Worm (Caenorhabditis elegans): ENCODE measurements around the gene ttbk-6.

Gene ttbk-6

ce11 chrIII:5074398-5074797 lies at the start of gene ttbk-6:
TSS of gene ttbk-6 (plus strand) at chrIII:5074698.
- TF ChIP-seq gei-8 (GFP tag; optimal IDR thresholded peaks at IDR 0.05) (no peak), nhr-42 (GFP tag; IDR thresholded peaks at IDR 0.05) (no peak), duxl-1 (tag; optimal IDR thresholded peaks at IDR 0.05; ENCODE audit: poor library complexity) (no peak), ceh-62 (tag; optimal IDR thresholded peaks at IDR 0.05) (no peak), nhr-6 (tag; optimal IDR thresholded peaks at IDR 0.05) (no peak), hlh-11 (tag; optimal IDR thresholded peaks at IDR 0.05) (no peak), ztf-11 (tag; optimal IDR thresholded peaks at IDR 0.05) (no peak), ama-1 (optimal IDR thresholded peaks at IDR 0.05) (no peak), mxl-2 (GFP tag; conservative IDR thresholded peaks at IDR 0.05) (no peak), tag-97 (GFP tag; IDR thresholded peaks at IDR 0.05) (no peak), nhr-28 (tag; optimal IDR thresholded peaks at IDR 0.05) (no peak)

ce11 chrIII:5025136-5025629 lies 49.3 kb upstream of the ttbk-6 start:
- no peak for TF ChIP-seq dmd-8 (GFP tag; IDR thresholded peaks at IDR 0.05)
- TF ChIP-seq Y105C5A.15 (GFP tag; IDR thresholded peaks at IDR 0.05): no peak
- TF ChIP-seq mdl-1 (tag; optimal IDR thresholded peaks at IDR 0.05): no peak
- no peak for TF ChIP-seq fos-1 (tag; optimal IDR thresholded peaks at IDR 0.05)
- TF ChIP-seq jun-1 (tag; optimal IDR thresholded peaks at IDR 0.05): peak; percentile 8
- TF ChIP-seq Y48G9A.11 (GFP tag; IDR thresholded peaks at IDR 0.05): peak; percentile 17; the same call in 1 of the 2 replicates
- peak; percentile 41 for TF ChIP-seq sdz-12 (GFP tag; optimal IDR thresholded peaks at IDR 0.05)
- TF ChIP-seq attf-4 (tag; optimal IDR thresholded peaks at IDR 0.05): no peak
- no peak for TF ChIP-seq nhr-48 (tag; optimal IDR thresholded peaks at IDR 0.05)
- peak; percentile 41; the same call in 1 of the 2 replicates for TF ChIP-seq snpc-1.2 (GFP tag; IDR thresholded peaks at IDR 0.05)
- no peak for TF ChIP-seq nhr-237 (tag; optimal IDR thresholded peaks at IDR 0.05)
- TF ChIP-seq D1046.2 (GFP tag; IDR thresholded peaks at IDR 0.05): no peak
- TF ChIP-seq lsy-2 (tag; optimal IDR thresholded peaks at IDR 0.05): peak in 1 of 2 experiments; percentile 55
- 0 out of 2 replicates have a peak, but pooled peaks have one; percentile 26 for TF ChIP-seq ZK337.2 (GFP tag; IDR thresholded peaks at IDR 0.05)
- no peak for TF ChIP-seq saeg-2 (GFP tag; IDR thresholded peaks at IDR 0.05)
- TF ChIP-seq ctbp-1 (GFP tag; IDR thresholded peaks at IDR 0.05): 0 out of 2 replicates have a peak, but pooled peaks have one; percentile 8
- TF ChIP-seq mes-2 (tag; optimal IDR thresholded peaks at IDR 0.05; ENCODE audit: poor library complexity, severe bottlenecking): no peak
- no peak for TF ChIP-seq ztf-11 (tag; optimal IDR thresholded peaks at IDR 0.05)
- TF ChIP-seq mxl-3 (GFP tag; optimal IDR thresholded peaks at IDR 0.05): no peak
- TF ChIP-seq spr-3 (GFP tag; optimal IDR thresholded peaks at IDR 0.05): no peak
- no peak for TF ChIP-seq ceh-82 (tag; optimal IDR thresholded peaks at IDR 0.05)
- TF ChIP-seq hmg-1.1 (GFP tag; IDR thresholded peaks at IDR 0.05): 0 out of 2 replicates have a peak, but pooled peaks have one; percentile 30
- no peak for TF ChIP-seq ceh-32 (tag; optimal IDR thresholded peaks at IDR 0.05; ENCODE audit: poor library complexity)
- TF ChIP-seq F49E8.2 (tag; optimal IDR thresholded peaks at IDR 0.05; ENCODE audit: borderline replicate concordance): no peak
- no peak for TF ChIP-seq aly-2 (tag; optimal IDR thresholded peaks at IDR 0.05)
- TF ChIP-seq vab-7 (GFP tag; IDR thresholded peaks at IDR 0.05): no peak; the same call in 1 of the 2 replicates
- TF ChIP-seq daf-12 (tag; optimal IDR thresholded peaks at IDR 0.05): no peak
- no peak for TF ChIP-seq nhr-42 (GFP tag; IDR thresholded peaks at IDR 0.05)
- no peak for TF ChIP-seq tag-97 (GFP tag; IDR thresholded peaks at IDR 0.05)
- TF ChIP-seq ces-1 (GFP tag; optimal IDR thresholded peaks at IDR 0.05): no peak
- TF ChIP-seq pqm-1 (tag; optimal IDR thresholded peaks at IDR 0.05): no peak
- TF ChIP-seq nhr-76 (tag; optimal IDR thresholded peaks at IDR 0.05): no peak
- no peak for TF ChIP-seq lin-29 (GFP tag; IDR thresholded peaks at IDR 0.05)
- no peak for TF ChIP-seq F44E2.7 (GFP tag; IDR thresholded peaks at IDR 0.05)
- peak; percentile 79; the same call in 1 of the 2 replicates for TF ChIP-seq Y75B8A.6 (GFP tag; IDR thresholded peaks at IDR 0.05)
- no peak for TF ChIP-seq R02D3.7 (tag; optimal IDR thresholded peaks at IDR 0.05)
- peak; percentile 65 for TF ChIP-seq madf-9 (GFP tag; conservative IDR thresholded peaks at IDR 0.05)
- no peak for TF ChIP-seq zip-11 (GFP tag; IDR thresholded peaks at IDR 0.05)
- TF ChIP-seq F10B5.3 (tag; optimal IDR thresholded peaks at IDR 0.05): no peak
- peak; percentile 46 for TF ChIP-seq rbr-2 (tag; optimal IDR thresholded peaks at IDR 0.05)
- TF ChIP-seq daf-8 (GFP tag; IDR thresholded peaks at IDR 0.05): no peak
- TF ChIP-seq ztf-7 (tag; optimal IDR thresholded peaks at IDR 0.05): no peak
